Fruit fly (Drosophila melanogaster) whole organism, embryonic: ENCODE results near the gene bun.

Experiments
- Ada2b ChIP-seq: fragments of 200-800 bp; sonication (Bioruptor generic); IDR thresholded peaks from 2 replicates; pipeline ENCODE4 v1.3.6; 2022; ENCODE audit warnings: missing biosample characterization, missing genetic modification characterization
- CG10209 ChIP-seq: fragments of 200-800 bp; sonication (Bioruptor generic); optimal IDR thresholded peaks from 3 replicates; lab custom pipeline; 2017; ENCODE audit warnings: missing biosample characterization, mild to moderate bottlenecking, missing genetic modification characterization, missing genetic modification reagents
- CG1024 ChIP-seq: fragments of 200-800 bp; sonication (Bioruptor generic); IDR thresholded peaks from 2 replicates; pipeline ENCODE4 v1.3.6; 2022; ENCODE audit warnings: missing biosample characterization, missing genetic modification characterization
- CG10366 ChIP-seq: fragments of 200-800 bp; sonication (Bioruptor generic); IDR thresholded peaks from 2 replicates; pipeline ENCODE4 v1.3.6; 2022; ENCODE audit warnings: missing biosample characterization, missing genetic modification characterization
- CG11247 ChIP-seq: fragments of 200-800 bp; sonication (Bioruptor generic); IDR thresholded peaks from 2 replicates; pipeline ENCODE4 v1.3.6; 2022; ENCODE audit warnings: missing biosample characterization, missing genetic modification characterization
- CG11560 ChIP-seq: fragments of 200-800 bp; sonication (Bioruptor generic); IDR thresholded peaks from 3 replicates; pipeline ENCODE4 v1.3.6; 2022; ENCODE audit warnings: missing biosample characterization, missing genetic modification characterization
- CG11723 ChIP-seq: fragments of 200-800 bp; sonication (Bioruptor generic); optimal IDR thresholded peaks from 2 replicates; lab custom pipeline; 2017; ENCODE audit warnings: missing biosample characterization, mild to moderate bottlenecking, missing genetic modification characterization
- CG13894 ChIP-seq: fragments of 200-800 bp; sonication (Bioruptor generic); optimal IDR thresholded peaks from 3 replicates; lab custom pipeline; 2018; ENCODE audit warnings: missing biosample characterization, mild to moderate bottlenecking, missing genetic modification characterization, moderate library complexity
- CG14965 ChIP-seq: fragments of 200-800 bp; sonication (Bioruptor generic); optimal IDR thresholded peaks from 2 replicates; lab custom pipeline; 2016; ENCODE audit warnings: missing biosample characterization, missing genetic modification characterization, borderline replicate concordance
- CG15601 ChIP-seq: fragments of 200-800 bp; sonication (Bioruptor generic); optimal IDR thresholded peaks from 3 replicates; lab custom pipeline; 2019; ENCODE audit warnings: missing biosample characterization, mild to moderate bottlenecking, missing genetic modification characterization, moderate library complexity
- CG1792 ChIP-seq: fragments of 200-800 bp; sonication (Bioruptor generic); optimal IDR thresholded peaks from 2 replicates; lab custom pipeline; 2016; ENCODE audit warnings: missing biosample characterization, missing genetic modification characterization
- CG1832 ChIP-seq: fragments of 200-800 bp; sonication (Bioruptor generic); optimal IDR thresholded peaks from 2 replicates; lab custom pipeline; 2017; ENCODE audit warnings: missing biosample characterization, mild to moderate bottlenecking, missing genetic modification characterization, inconsistent platforms
- CG2678 ChIP-seq: fragments of 200-800 bp; sonication (Bioruptor generic); optimal IDR thresholded peaks from 3 replicates; lab custom pipeline; 2019; ENCODE audit warnings: missing biosample characterization, mild to moderate bottlenecking, missing genetic modification characterization, moderate library complexity
- CG3995 ChIP-seq: fragments of 200-800 bp; sonication (Bioruptor generic); optimal IDR thresholded peaks from 3 replicates; lab custom pipeline; 2016; ENCODE audit warnings: missing biosample characterization, missing genetic modification characterization
- CG7372 ChIP-seq: fragments of 200-800 bp; sonication (Bioruptor generic); IDR thresholded peaks from 2 replicates; pipeline ENCODE4 v1.3.6; 2022; ENCODE audit warnings: missing biosample characterization, missing genetic modification characterization
- CG7745 ChIP-seq: fragments of 200-800 bp; sonication (Bioruptor generic); optimal IDR thresholded peaks from 2 replicates; lab custom pipeline; 2018; ENCODE audit warnings: missing biosample characterization, mild to moderate bottlenecking, missing genetic modification characterization, moderate library complexity
- CG8089 ChIP-seq: fragments of 200-800 bp; sonication (Bioruptor generic); optimal IDR thresholded peaks from 3 replicates; lab custom pipeline; 2016; ENCODE audit warnings: missing biosample characterization, missing genetic modification characterization
- CG8388 ChIP-seq: fragments of 200-800 bp; sonication (Bioruptor generic); optimal IDR thresholded peaks from 2 replicates; lab custom pipeline; 2019; ENCODE audit warnings: missing biosample characterization, mild to moderate bottlenecking, missing genetic modification characterization, moderate library complexity
- CG8478 ChIP-seq: fragments of >200 bp; optimal IDR thresholded peaks from 2 replicates; lab custom pipeline; 2018
- CG9797 ChIP-seq: fragments of 200-800 bp; sonication (Bioruptor generic); optimal IDR thresholded peaks from 3 replicates; lab custom pipeline; 2018; ENCODE audit warnings: missing biosample characterization, mild to moderate bottlenecking, missing genetic modification characterization
- CG9876 ChIP-seq: fragments of 200-800 bp; sonication (Bioruptor generic); optimal IDR thresholded peaks from 2 replicates; lab custom pipeline; 2016; ENCODE audit warnings: missing biosample characterization, missing genetic modification characterization
- CG9932 ChIP-seq: fragments of 200-800 bp; sonication (Bioruptor generic); IDR thresholded peaks from 2 replicates; pipeline ENCODE4 v1.3.6; 2022; ENCODE audit warnings: missing biosample characterization, missing genetic modification characterization
- Dfd ChIP-seq, 2 experiments: fragments of >200 bp; optimal IDR thresholded peaks; 2 replicates each; lab custom pipeline; 2017; ENCODE audit warnings: missing biosample characterization in 2 of 2, missing genetic modification characterization in 2 of 2
- HmgD ChIP-seq: fragments of 200-800 bp; sonication (Bioruptor generic); optimal IDR thresholded peaks from 3 replicates; lab custom pipeline; 2016; ENCODE audit warnings: missing biosample characterization, missing genetic modification characterization
- Poxn ChIP-seq: fragments of 200-800 bp; sonication (Bioruptor generic); IDR thresholded peaks from 2 replicates; pipeline ENCODE4 v1.3.6; 2022; ENCODE audit warnings: missing biosample characterization, missing genetic modification characterization
- Sox100B ChIP-seq: fragments of 200-800 bp; sonication (Bioruptor generic); optimal IDR thresholded peaks from 3 replicates; lab custom pipeline; 2018; ENCODE audit warnings: missing biosample characterization, mild to moderate bottlenecking, missing genetic modification characterization
- Sox102F ChIP-seq: fragments of 200-800 bp; sonication (Bioruptor generic); optimal IDR thresholded peaks from 2 replicates; lab custom pipeline; 2018; ENCODE audit warnings: missing biosample characterization, mild to moderate bottlenecking, missing genetic modification characterization, moderate library complexity
- Xbp1 ChIP-seq: fragments of 200-800 bp; sonication (Bioruptor generic); optimal IDR thresholded peaks from 3 replicates; lab custom pipeline; 2016; ENCODE audit warnings: missing biosample characterization, mild to moderate bottlenecking, missing genetic modification characterization
- YL-1 ChIP-seq: fragments of 200-800 bp; sonication (Bioruptor generic); optimal IDR thresholded peaks from 3 replicates; lab custom pipeline; 2017; ENCODE audit warnings: missing biosample characterization, mild to moderate bottlenecking, missing genetic modification characterization
- amos ChIP-seq: fragments of 200-800 bp; sonication (Bioruptor generic); IDR thresholded peaks from 2 replicates; pipeline ENCODE4 v1.3.6; 2022; ENCODE audit warnings: missing biosample characterization, missing genetic modification characterization; ENCODE audit not compliant: partially characterized antibody
- az2 ChIP-seq: fragments of 200-800 bp; sonication (Bioruptor generic); optimal IDR thresholded peaks from 3 replicates; lab custom pipeline; 2016; ENCODE audit warnings: missing biosample characterization, missing genetic modification characterization
- bcd ChIP-seq: fragments of 200-800 bp; sonication (Bioruptor generic); optimal IDR thresholded peaks from 2 replicates; lab custom pipeline; 2017; ENCODE audit warnings: missing biosample characterization, mild to moderate bottlenecking, missing genetic modification characterization
- chm ChIP-seq: fragments of 200-800 bp; sonication (Bioruptor generic); IDR thresholded peaks from 2 replicates; pipeline ENCODE4 v1.3.6; 2022; ENCODE audit warnings: missing biosample characterization, missing genetic modification characterization
- crp ChIP-seq, 2 experiments: fragments of 200-800 bp; sonication (Bioruptor generic); optimal IDR thresholded peaks; 2 replicates in 1 of 2; 3 replicates in 1 of 2; lab custom pipeline; 2017; ENCODE audit warnings: missing biosample characterization in 2 of 2, missing genetic modification characterization in 2 of 2, mild to moderate bottlenecking in 1 of 2, moderate library complexity in 1 of 2
- cwo ChIP-seq: fragments of 200-800 bp; sonication (Bioruptor generic); optimal IDR thresholded peaks from 3 replicates; lab custom pipeline; 2017; ENCODE audit warnings: missing biosample characterization, missing genetic modification characterization, mild to moderate bottlenecking, moderate library complexity, missing genetic modification reagents
- dm ChIP-seq: fragments of 200-800 bp; sonication (Bioruptor generic); optimal IDR thresholded peaks from 3 replicates; lab custom pipeline; 2016; ENCODE audit warnings: missing biosample characterization, missing genetic modification characterization
- dmrt11E ChIP-seq: fragments of 200-800 bp; sonication (Bioruptor generic); optimal IDR thresholded peaks from 3 replicates; lab custom pipeline; 2018; ENCODE audit warnings: missing biosample characterization, mild to moderate bottlenecking, missing genetic modification characterization, moderate library complexity
- exex ChIP-seq: fragments of 200-800 bp; sonication (Bioruptor generic); optimal IDR thresholded peaks from 4 replicates; lab custom pipeline; 2018; ENCODE audit warnings: missing biosample characterization, mild to moderate bottlenecking, missing genetic modification characterization, moderate library complexity
- gem ChIP-seq: fragments of 200-800 bp; sonication (Bioruptor generic); optimal IDR thresholded peaks from 2 replicates; lab custom pipeline; 2019; ENCODE audit warnings: missing biosample characterization, mild to moderate bottlenecking, missing genetic modification characterization, moderate library complexity
- gsb ChIP-seq: fragments of 200-800 bp; sonication (Bioruptor generic); IDR thresholded peaks from 2 replicates; pipeline ENCODE4 v1.3.6; 2022; ENCODE audit warnings: missing biosample characterization, missing genetic modification characterization
- lbe ChIP-seq: fragments of 200-800 bp; sonication (Bioruptor generic); optimal IDR thresholded peaks from 2 replicates; lab custom pipeline; 2016; ENCODE audit warnings: missing biosample characterization, mild to moderate bottlenecking, missing genetic modification characterization
- lola ChIP-seq, 3 experiments: fragments of >200 bp in 2 of 3; fragments of 200-800 bp in 1 of 3; sonication (Bioruptor generic) in 1 of 3; optimal IDR thresholded peaks; 2 replicates each; lab custom pipeline; 2017 to 2019; ENCODE audit warnings: missing biosample characterization in 3 of 3, missing genetic modification characterization in 3 of 3, mild to moderate bottlenecking in 1 of 3, moderate library complexity in 1 of 3
- mld ChIP-seq: fragments of 200-800 bp; sonication (Bioruptor generic); IDR thresholded peaks from 3 replicates; pipeline ENCODE4 v1.3.6; 2022; ENCODE audit warnings: missing biosample characterization, missing genetic modification characterization; ENCODE audit not compliant: partially characterized antibody
- oc ChIP-seq: fragments of 200-800 bp; sonication (Bioruptor generic); optimal IDR thresholded peaks from 2 replicates; lab custom pipeline; 2018; ENCODE audit warnings: missing biosample characterization, mild to moderate bottlenecking, missing genetic modification characterization, moderate library complexity
- onecut ChIP-seq: fragments of 200-800 bp; sonication (Bioruptor generic); IDR thresholded peaks from 2 replicates; pipeline ENCODE4 v1.3.6; 2022; ENCODE audit warnings: missing biosample characterization, missing genetic modification characterization
- otp ChIP-seq: fragments of 200-800 bp; sonication (Bioruptor generic); IDR thresholded peaks from 3 replicates; pipeline ENCODE4, ENCODE4 v1.3.6; 2022; ENCODE audit warnings: missing biosample characterization, missing genetic modification characterization
- sim ChIP-seq: fragments of 200-800 bp; sonication (Bioruptor generic); IDR thresholded peaks from 2 replicates; pipeline ENCODE4 v1.3.6; 2022; ENCODE audit warnings: missing biosample characterization, missing genetic modification characterization
- tll ChIP-seq, 2 experiments: fragments of 200-800 bp in 1 of 2; fragments of >200 bp in 1 of 2; sonication (Bioruptor generic) in 1 of 2; optimal IDR thresholded peaks; 2 replicates each; lab custom pipeline; 2017 to 2019; ENCODE audit warnings: missing biosample characterization in 2 of 2, missing genetic modification characterization in 2 of 2, mild to moderate bottlenecking in 1 of 2, moderate library complexity in 1 of 2
- trh ChIP-seq: fragments of 200-800 bp; sonication (Bioruptor generic); optimal IDR thresholded peaks from 2 replicates; lab custom pipeline; 2016; ENCODE audit warnings: missing biosample characterization, missing genetic modification characterization
- ttk ChIP-seq: fragments of 200-800 bp; sonication (Bioruptor generic); IDR thresholded peaks from 2 replicates; pipeline ENCODE4 v2.1.2; 2022; ENCODE audit warnings: missing biosample characterization, missing genetic modification characterization
- z ChIP-seq: fragments of 200-800 bp; sonication (Bioruptor generic); IDR thresholded peaks from 3 replicates; pipeline ENCODE4 v1.3.6; 2022; ENCODE audit warnings: missing biosample characterization, missing genetic modification characterization

Gene bun

DNA sequence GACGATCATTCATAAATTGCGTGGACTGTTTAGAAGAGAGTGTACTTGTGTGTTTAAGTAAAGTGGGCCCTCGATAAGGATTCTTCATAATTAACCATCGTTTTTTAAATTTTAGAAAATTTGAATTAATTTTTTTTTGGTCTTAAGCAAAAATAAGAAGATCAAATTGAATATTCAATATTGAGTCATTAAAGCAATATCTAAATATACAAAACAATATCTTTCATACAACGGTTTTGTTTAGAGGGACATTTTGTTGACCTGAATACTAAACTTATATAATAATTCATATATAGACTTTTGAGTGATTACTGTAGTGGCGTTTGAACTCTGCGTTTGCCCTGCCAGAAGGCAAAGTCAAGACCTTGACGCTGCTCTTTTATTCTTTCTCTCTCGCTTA, 4.4 kb downstream of the bun start (continued):
- TF ChIP-seq z (GFP tag; lab: Robert Waterston, UW) = no peak
- TF ChIP-seq Poxn (GFP tag; lab: Robert Waterston, UW) = no peak
- no peak for TF ChIP-seq CG8089 (GFP tag; lab: Kevin White, UChicago)
- TF ChIP-seq Xbp1 (GFP tag; lab: Kevin White, UChicago) = no peak
- TF ChIP-seq CG7745 (tag; lab: Kevin White, UChicago) = no peak
- TF ChIP-seq tll (GFP tag; optimal IDR thresholded peaks at IDR 0.05; lab: Kevin White, UChicago) = no peak
- TF ChIP-seq Ada2b (GFP tag; lab: Robert Waterston, UW) = peak; percentile 24; the same call in 1 of the 2 replicates
- peak; percentile 89 for TF ChIP-seq CG9932 (GFP tag; lab: Robert Waterston, UW)
- TF ChIP-seq exex (tag; lab: Kevin White, UChicago) = peak; percentile 11
- peak; percentile 70 for TF ChIP-seq CG13894
- TF ChIP-seq CG1792 = no peak
- TF ChIP-seq trh = no peak
- no peak for TF ChIP-seq CG8478 (lab: Kevin White, UChicago)
- no peak for TF ChIP-seq CG1832 (GFP tag; lab: Kevin White, UChicago)
- no peak for TF ChIP-seq CG9797
- no peak for TF ChIP-seq CG3995
- no peak for TF ChIP-seq oc (tag; lab: Kevin White, UChicago)
- TF ChIP-seq mld (GFP tag; lab: Robert Waterston, UW) = no peak
- no peak for TF ChIP-seq CG1024 (GFP tag; lab: Robert Waterston, UW)
- TF ChIP-seq crp (GFP tag; optimal IDR thresholded peaks at IDR 0.05; lab: Kevin White, UChicago) = no peak
- TF ChIP-seq sim = no peak
- no peak for TF ChIP-seq dmrt11E (tag; lab: Kevin White, UChicago)
- no peak for TF ChIP-seq onecut (GFP tag; lab: Robert Waterston, UW)
- peak; percentile 51; the same call in 1 of the 3 replicates for TF ChIP-seq CG11560 (tag; lab: Robert Waterston, UW)
- no peak for TF ChIP-seq CG14965 (GFP tag; lab: Kevin White, UChicago)
- no peak for TF ChIP-seq CG10366 (GFP tag; lab: Robert Waterston, UW)
- TF ChIP-seq lbe (GFP tag; lab: Kevin White, UChicago) = peak; percentile 21
- no peak for TF ChIP-seq Sox102F (GFP tag; lab: Kevin White, UChicago)
- no peak for TF ChIP-seq HmgD
- no peak for TF ChIP-seq gsb (GFP tag; lab: Robert Waterston, UW)
- TF ChIP-seq CG2678 (tag; lab: Kevin White, UChicago) = peak; percentile 85
- TF ChIP-seq YL-1 = no peak
- TF ChIP-seq CG9876 (GFP tag; lab: Kevin White, UChicago) = no peak
- TF ChIP-seq ttk = no peak
- no peak for TF ChIP-seq lola (GFP tag; optimal IDR thresholded peaks at IDR 0.05; lab: Kevin White, UChicago)
- no peak for TF ChIP-seq chm
- TF ChIP-seq CG11247 (GFP tag; lab: Robert Waterston, UW) = peak; percentile 14; the same call in 1 of the 2 replicates
- peak; percentile 10 for TF ChIP-seq CG10209 (GFP tag; lab: Kevin White, UChicago)
- TF ChIP-seq gem (tag; lab: Kevin White, UChicago) = peak; percentile 73
- no peak for TF ChIP-seq CG7372 (GFP tag; lab: Robert Waterston, UW)
- TF ChIP-seq bcd (GFP tag; lab: Kevin White, UChicago) = peak; percentile 45
- no peak for TF ChIP-seq CG8388 (GFP tag; lab: Kevin White, UChicago)
- no peak for TF ChIP-seq az2 (GFP tag; lab: Kevin White, UChicago)
- TF ChIP-seq CG11723 (GFP tag; lab: Kevin White, UChicago) = no peak
- TF ChIP-seq Sox100B (GFP tag; lab: Kevin White, UChicago) = no peak
- TF ChIP-seq CG15601 (tag; lab: Kevin White, UChicago) = no peak
- TF ChIP-seq Dfd (GFP tag; optimal IDR thresholded peaks at IDR 0.05; lab: Kevin White, UChicago) = no peak
- TF ChIP-seq otp (GFP tag; lab: Robert Waterston, UW) = no peak
- TF ChIP-seq cwo (GFP tag; lab: Kevin White, UChicago) = peak; percentile 65
- TF ChIP-seq dm = no peak
- TF ChIP-seq amos (GFP tag; lab: Robert Waterston, UW) = no peak
